Fruit fly (Drosophila melanogaster): Measurements from ENCODE around the gene CG45060.

The CG45060 gene

dm6 chrX:9881746-9882145, 13.4 kb upstream of the CG45060 start, which contains the start of gene CG9689:
Gene CG9689, plus strand, starts transcription at chrX:9881953.
- TF ChIP-seq Deaf1 (tag; optimal IDR thresholded peaks at IDR 0.05) (peak; percentile 57), ap (GFP tag; IDR thresholded peaks at IDR 0.05) (no peak), CG7372 (GFP tag; IDR thresholded peaks at IDR 0.05) (no peak), chinmo (GFP tag; IDR thresholded peaks at IDR 0.05; ENCODE audit: partially characterized antibody) (peak; percentile 56; the same call in 1 of the 4 replicates), Trl (optimal IDR thresholded peaks at IDR 0.05) (peak in 1 of 2 experiments; percentile 8), Trl (GFP tag; optimal IDR thresholded peaks at IDR 0.05) (no peak)

dm6 chrX:9879570-9879969, 11.2 kb upstream of the CG45060 start, which contains the start of gene CG9686:
Gene CG9686, plus strand, starts transcription at chrX:9879870.
- TF ChIP-seq CG9797 (GFP tag; optimal IDR thresholded peaks at IDR 0.05) (no peak), ro (GFP tag; IDR thresholded peaks at IDR 0.05) (no peak), CG6175 (GFP tag; IDR thresholded peaks at IDR 0.05) (no peak), vfl (GFP tag; optimal IDR thresholded peaks at IDR 0.05) (no peak), ase (GFP tag; IDR thresholded peaks at IDR 0.05) (no peak), kah (GFP tag; optimal IDR thresholded peaks at IDR 0.05) (no peak), slbo (GFP tag; IDR thresholded peaks at IDR 0.05) (no peak), ranshi (GFP tag; IDR thresholded peaks at IDR 0.05) (no peak), Hsf (GFP tag; optimal IDR thresholded peaks at IDR 0.05) (no peak), lmd (GFP tag; IDR thresholded peaks at IDR 0.05) (no peak)

- TF ChIP-seq dmrt99B (tag; optimal IDR thresholded peaks at IDR 0.05): no peak
- TF ChIP-seq crol (GFP tag; IDR thresholded peaks at IDR 0.05): peak; percentile 42; the same call in 1 of the 2 replicates
- TF ChIP-seq lab (GFP tag; optimal IDR thresholded peaks at IDR 0.05): no peak
- no peak for TF ChIP-seq Sry-δ (GFP tag; optimal IDR thresholded peaks at IDR 0.05)
- TF ChIP-seq CG12104 (GFP tag; optimal IDR thresholded peaks at IDR 0.05): no peak
- TF ChIP-seq wor (GFP tag; IDR thresholded peaks at IDR 0.05): no peak
- TF ChIP-seq chinmo (GFP tag; IDR thresholded peaks at IDR 0.05; ENCODE audit: partially characterized antibody): 0 out of 4 replicates have a peak, but pooled peaks have one; percentile 15
- no peak for TF ChIP-seq al (GFP tag; IDR thresholded peaks at IDR 0.05)
- TF ChIP-seq Fer2 (tag; optimal IDR thresholded peaks at IDR 0.05): no peak
- TF ChIP-seq ftz-f1 (GFP tag; optimal IDR thresholded peaks at IDR 0.05): peak; percentile 76
- TF ChIP-seq gcm (GFP tag; optimal IDR thresholded peaks at IDR 0.05): no peak
- TF ChIP-seq BtbVII (GFP tag; optimal IDR thresholded peaks at IDR 0.05): no peak
- TF ChIP-seq salm (tag; optimal IDR thresholded peaks at IDR 0.05): no peak
- TF ChIP-seq Dbx (GFP tag; IDR thresholded peaks at IDR 0.05): no peak
- TF ChIP-seq CG16779 (GFP tag; IDR thresholded peaks at IDR 0.05): no peak
- no peak for TF ChIP-seq CG11696 (GFP tag; IDR thresholded peaks at IDR 0.05)
- no peak for TF ChIP-seq slp2 (GFP tag; optimal IDR thresholded peaks at IDR 0.05)
- TF ChIP-seq Sox100B (GFP tag; optimal IDR thresholded peaks at IDR 0.05): no peak
- TF ChIP-seq Awh (GFP tag; IDR thresholded peaks at IDR 0.05): no peak
- no peak for TF ChIP-seq H2.0 (GFP tag; IDR thresholded peaks at IDR 0.05)
- no peak for TF ChIP-seq dimm (GFP tag; IDR thresholded peaks at IDR 0.05)
- TF ChIP-seq pum (GFP tag; optimal IDR thresholded peaks at IDR 0.05): no peak
- TF ChIP-seq CG34376 (GFP tag; optimal IDR thresholded peaks at IDR 0.05): peak; percentile 4
- no peak for TF ChIP-seq tll (GFP tag; optimal IDR thresholded peaks at IDR 0.05)
- peak in 1 of 2 experiments; percentile 53 for TF ChIP-seq Hr78 (GFP tag; optimal IDR thresholded peaks at IDR 0.05)
- TF ChIP-seq CG17912 (GFP tag; optimal IDR thresholded peaks at IDR 0.05): no peak
- TF ChIP-seq Atf3 (GFP tag; optimal IDR thresholded peaks at IDR 0.05): no peak
- TF ChIP-seq CG32772 (GFP tag; IDR thresholded peaks at IDR 0.05): no peak
- TF ChIP-seq Med (GFP tag): peak; percentile 24
- TF ChIP-seq CG2116 (GFP tag; optimal IDR thresholded peaks at IDR 0.05): no peak
- no peak for TF ChIP-seq exex (tag; optimal IDR thresholded peaks at IDR 0.05)
Measured at dm6 chrX:9878125-9878524, 9.8 kb upstream of the CG45060 start, which contains the start of gene CG1468. Gene CG1468, plus strand, starts transcription at chrX:9878422.

Measured in whole organism, embryonic.